Fruit fly (Drosophila melanogaster) ovary, adult (tissue): ENCODE data around the gene IscU.
A peak's percentile ranks its signal among the peaks of the same experiment; 100 is the strongest.

Experiments used
- CG17801 ChIP-seq: fragments of 200-800 bp; optimal IDR thresholded peaks from 2 replicates; lab custom pipeline; 2019; ENCODE audit warnings: missing biosample characterization, mild to moderate bottlenecking, missing genetic modification characterization, moderate library complexity; ENCODE audit not compliant: partially characterized antibody

IscU gene

dm6 chr3R:8823761-8824499 is at the start of gene IscU, which contains the start of gene CG8379:
Gene IscU, minus strand, starts transcription at chr3R:8824177.
Gene CG8379, plus strand, starts transcription at chr3R:8824411.
- peak; percentile 73 for TF ChIP-seq CG17801 (GFP tag; lab: Kevin White, UChicago)

DNA sequence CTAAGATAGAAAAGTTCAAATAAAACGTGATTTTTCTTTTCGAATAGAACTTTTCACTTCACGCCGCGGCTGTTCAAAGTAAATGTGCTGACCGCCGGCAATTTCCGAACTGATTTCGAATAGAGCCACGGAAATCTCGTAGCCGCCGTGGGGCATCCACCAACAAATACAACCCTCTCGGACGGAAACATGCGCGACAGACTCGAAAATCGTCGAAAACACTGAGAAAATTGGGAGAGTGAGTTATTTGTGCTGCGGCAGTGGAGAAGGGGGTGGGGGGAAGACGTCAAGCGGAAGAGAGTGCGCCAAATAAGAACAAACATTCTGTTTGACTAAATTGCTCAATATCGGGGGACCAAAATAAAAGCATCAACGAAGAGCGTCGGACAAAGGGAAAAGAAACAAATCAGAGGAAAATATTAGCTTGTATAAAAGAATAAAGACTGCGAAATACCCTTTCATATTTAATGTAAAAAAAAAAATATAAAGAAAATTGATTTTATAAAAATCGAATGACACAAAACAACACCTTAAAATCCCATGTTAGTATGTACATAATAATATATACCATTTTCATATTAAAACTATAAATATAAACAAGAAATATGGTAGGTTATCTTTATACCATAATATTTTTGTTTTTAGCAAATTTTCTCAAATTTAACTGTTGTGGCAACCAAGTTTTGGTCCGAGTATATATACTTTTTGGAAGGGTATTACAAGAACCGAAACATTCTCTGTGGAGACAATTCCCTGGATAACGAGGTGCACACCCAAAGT is 43.5 kb upstream of the IscU start:
- no peak for TF ChIP-seq CG17801 (GFP tag; lab: Kevin White, UChicago)

- no peak for TF ChIP-seq CG17801 (GFP tag; lab: Kevin White, UChicago)
These were observed 41.1 kb upstream of the IscU start for dm6 chr3R:8865031-8865430.

DNA sequence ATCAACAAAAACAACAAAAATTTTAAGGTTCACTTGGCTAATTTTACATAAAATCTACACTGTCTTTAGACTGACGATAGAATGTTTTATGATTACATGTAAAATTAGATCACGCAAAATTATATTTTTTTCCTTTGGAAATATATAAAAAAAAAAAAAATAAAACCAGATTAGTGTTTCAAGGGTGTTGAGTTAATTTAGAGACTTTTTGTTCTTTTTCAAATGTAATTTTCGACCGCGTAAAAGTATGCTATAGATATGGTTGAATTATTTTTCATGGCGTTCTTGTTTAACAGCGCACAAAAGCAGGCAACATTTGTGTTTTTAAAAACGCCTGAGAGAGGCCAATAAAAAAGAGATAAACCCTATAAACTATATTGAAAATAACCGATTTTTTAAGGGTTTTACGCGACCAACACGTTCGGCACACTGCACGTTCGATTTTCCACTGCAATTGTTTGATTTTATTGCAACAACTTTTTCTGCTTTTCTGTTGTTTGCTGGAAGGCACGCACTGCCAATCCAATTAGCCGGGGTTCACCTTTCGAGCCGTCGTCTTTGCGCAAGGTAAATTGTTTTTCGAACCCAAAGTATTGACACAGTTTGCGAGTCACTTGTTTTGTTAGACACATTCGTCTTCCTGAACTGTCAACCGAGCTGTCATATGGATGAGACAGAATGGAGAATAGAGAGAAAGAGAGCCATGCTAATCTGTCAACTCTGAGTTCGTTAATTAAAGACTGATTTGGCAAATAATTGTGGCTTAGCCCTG is 39.3 kb upstream of the IscU start:
- peak; percentile 29 for TF ChIP-seq CG17801 (GFP tag; lab: Kevin White, UChicago)

DNA sequence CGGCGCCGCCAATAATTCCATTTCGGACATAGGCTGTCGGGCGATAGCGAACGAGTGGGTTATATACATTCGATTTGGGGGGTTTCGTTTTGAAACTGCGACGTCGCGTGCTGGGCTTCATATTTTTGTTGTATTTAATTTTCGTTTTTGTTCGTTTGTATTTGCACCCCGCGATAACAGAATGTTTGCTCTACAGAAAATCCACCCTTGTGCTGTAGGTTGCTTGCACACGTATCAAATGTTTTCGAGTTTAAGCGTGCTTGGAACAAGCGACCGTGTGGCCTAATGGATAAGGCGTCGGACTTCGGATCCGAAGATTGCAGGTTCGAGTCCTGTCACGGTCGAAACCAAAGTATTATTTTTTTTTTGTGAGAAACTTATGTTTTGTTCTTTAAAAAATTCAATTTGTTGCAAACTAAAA is 38.7 kb upstream of the IscU start:
- no peak for TF ChIP-seq CG17801 (GFP tag; lab: Kevin White, UChicago)

DNA sequence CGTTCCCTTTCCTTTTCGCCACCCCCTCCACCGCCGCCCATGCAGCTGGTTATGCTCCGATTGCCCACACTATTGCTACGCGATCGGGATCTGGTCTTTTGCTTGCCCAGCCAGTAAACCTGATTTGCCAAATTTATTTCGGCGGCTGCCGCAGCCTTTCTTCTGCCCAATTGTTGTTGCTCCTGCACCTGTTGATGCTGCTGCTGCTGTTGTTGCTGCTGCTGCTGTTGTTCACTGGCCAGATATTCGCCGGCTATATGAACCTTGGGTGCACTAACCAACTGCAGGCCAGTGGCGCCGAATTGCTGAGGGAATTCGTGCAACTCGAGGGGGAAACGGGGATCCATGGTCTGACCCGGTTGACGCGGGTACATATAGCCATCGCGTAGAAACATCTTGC is 38.2 kb upstream of the IscU start:
- no peak for TF ChIP-seq CG17801 (GFP tag; lab: Kevin White, UChicago)

dm6 chr3R:8861671-8862070 is 37.7 kb upstream of the IscU start:
- no peak for TF ChIP-seq CG17801 (GFP tag; lab: Kevin White, UChicago)

DNA sequence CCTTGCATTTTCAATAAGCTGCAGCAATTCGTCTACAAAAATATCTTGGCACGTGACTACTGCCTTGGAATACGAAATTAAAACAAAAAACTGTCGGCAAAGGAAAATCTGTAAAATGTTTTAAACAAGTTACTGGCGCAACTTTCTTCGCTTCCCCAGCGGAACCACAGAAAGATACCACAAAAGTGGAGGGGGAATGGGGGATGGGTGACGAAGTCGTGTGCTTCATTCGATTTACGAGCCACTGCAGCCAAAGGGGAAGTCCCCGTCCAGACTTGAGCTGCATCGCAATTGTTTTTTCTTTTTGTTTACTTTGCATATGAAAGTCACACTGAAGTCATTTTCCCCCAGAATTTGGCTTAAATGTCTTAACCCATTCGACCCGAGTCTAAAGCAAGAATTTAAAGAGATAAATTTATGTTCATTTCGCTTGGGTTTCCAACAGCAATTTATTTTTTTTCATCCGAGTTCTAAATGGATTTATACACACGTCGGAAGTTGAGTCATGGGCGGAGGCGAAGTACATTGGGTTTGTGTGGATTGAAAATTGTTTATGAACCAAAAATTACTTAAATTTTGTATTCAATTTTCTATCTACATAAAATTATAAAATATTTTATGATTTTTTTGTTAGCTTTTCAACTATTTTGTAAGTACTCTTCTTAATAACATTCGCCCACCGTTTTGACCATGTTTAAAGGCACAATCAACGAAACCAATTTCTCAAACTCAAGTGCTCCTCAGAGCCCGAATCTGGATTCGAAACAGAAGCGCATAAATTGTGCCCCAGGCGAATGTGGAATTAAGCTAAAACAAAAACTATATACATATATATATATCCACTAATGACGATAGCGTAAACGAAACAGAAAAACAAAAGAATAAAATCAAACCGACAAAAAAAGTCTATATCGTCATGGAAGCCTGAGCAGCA is 36.4 kb upstream of the IscU start:
- no peak for TF ChIP-seq CG17801 (GFP tag; lab: Kevin White, UChicago)

DNA sequence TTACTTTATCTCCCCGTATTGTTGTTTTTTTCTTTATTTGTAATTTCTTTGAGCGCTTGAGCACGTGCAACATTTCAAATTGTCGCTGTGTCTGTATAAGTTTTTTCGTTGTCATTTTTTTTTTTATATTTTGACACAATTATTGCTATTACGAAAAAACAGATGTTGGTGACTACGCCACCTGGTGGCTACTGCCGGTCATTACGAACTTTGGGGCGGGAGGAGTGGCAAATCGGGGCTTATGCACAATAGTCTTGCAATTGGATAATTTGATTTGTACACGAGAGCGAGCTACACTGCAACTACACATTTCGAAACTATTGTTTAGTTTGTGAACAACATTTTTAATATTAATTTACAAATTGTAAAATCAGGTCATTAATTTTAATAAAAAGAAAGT is 35.3 kb upstream of the IscU start:
- no peak for TF ChIP-seq CG17801 (GFP tag; lab: Kevin White, UChicago)

DNA sequence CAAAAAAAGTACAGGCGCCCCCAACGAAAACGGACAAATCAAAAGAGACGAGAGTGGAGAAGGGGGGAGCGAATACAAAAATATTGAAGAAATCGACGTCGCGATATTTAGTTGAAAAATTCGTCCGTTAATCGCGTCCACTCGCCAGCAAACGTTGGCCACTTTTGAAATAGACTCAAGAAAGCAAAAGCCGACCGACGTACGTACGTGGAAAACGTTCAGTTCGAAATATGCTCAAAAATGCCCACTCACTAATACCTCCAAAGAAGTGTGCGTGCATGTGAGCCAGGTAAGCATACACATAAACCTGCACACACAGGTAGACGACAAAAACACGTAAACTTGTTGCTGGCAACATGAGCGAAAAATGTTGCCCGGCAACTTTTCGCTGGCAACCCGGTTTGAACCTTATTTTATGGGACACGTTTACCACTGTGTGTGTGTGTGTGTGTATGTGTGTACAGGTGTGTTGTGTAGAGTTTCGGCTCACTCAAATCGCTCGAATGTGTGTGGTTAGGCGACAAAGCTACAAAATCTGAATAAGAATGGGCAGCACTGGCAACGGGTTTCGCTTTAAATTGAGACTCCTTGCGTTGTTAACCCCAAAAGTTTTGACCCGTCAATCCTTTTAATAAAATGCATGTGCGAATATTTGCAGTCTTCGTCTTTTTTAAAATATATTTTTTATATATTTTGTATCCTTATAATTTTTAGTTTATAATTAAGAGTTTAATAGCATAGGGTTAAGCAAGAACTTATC is 33.7 kb upstream of the IscU start:
- TF ChIP-seq CG17801 (GFP tag; lab: Kevin White, UChicago) = no peak

DNA sequence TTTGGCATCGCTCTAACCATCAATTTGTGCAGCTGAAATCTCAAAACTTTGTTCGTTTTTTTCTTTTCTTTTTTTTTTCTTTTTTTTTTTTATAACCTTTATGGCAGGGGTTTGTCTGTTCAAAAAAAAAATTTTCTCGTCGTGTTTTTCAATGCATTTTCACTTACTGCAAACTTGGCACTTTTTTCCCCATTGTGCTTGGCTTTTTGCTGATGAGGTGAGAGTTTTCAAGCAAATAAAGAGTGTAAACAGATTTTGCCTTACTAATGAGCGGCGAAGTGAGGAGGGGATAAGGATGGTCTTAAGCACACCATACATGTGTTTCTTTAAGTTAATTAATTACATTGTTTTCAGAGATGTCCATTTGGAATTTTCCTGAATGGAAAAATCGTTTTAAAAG is 32.3 kb upstream of the IscU start:
- no peak for TF ChIP-seq CG17801 (GFP tag; lab: Kevin White, UChicago)

dm6 chr3R:8854619-8855206 is 30.7 kb upstream of the IscU start:
- TF ChIP-seq CG17801 (GFP tag; lab: Kevin White, UChicago) = no peak

DNA sequence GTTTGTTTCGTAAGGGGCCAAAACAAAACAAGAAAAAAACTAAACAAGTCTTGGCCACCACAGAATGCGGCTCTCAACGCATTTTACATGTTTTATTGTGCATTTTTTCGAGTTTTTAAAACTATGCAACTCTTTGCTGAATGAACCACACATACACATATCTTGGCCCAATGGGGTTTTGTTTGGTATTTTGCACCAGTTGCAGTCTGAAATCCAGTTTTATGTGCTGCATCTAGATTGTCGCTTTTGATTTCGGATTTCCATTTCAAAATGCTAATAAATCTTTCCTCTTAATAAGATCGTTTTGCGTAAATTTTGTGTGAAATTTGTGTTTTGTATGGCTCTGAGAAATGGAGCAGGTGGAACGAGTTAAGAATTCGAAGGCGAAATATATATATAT is 29.7 kb upstream of the IscU start:
- no peak for TF ChIP-seq CG17801 (GFP tag; lab: Kevin White, UChicago)
